Fruit fly (Drosophila melanogaster) whole organism, prepupa: ENCODE results near the gene Sirt7.
A peak's percentile ranks its signal among the peaks of the same experiment; 100 is the strongest.

Source experiments
- Blimp-1 ChIP-seq: fragments of 200-800 bp; sonication (Bioruptor generic); optimal IDR thresholded peaks from 3 replicates; lab custom pipeline; 2017; ENCODE audit warnings: missing biosample characterization, missing genetic modification characterization, mild to moderate bottlenecking, moderate library complexity, missing genetic modification reagents
- CG10669 ChIP-seq: fragments of 200-800 bp; sonication (Bioruptor generic); optimal IDR thresholded peaks from 3 replicates; lab custom pipeline; 2018; ENCODE audit warnings: missing biosample characterization, mild to moderate bottlenecking, missing genetic modification characterization, moderate library complexity
- CG11294 ChIP-seq: fragments of 200-800 bp; sonication (Bioruptor generic); IDR thresholded peaks from 2 replicates; pipeline ENCODE4 v1.3.6; 2022; ENCODE audit warnings: missing biosample characterization, missing genetic modification characterization
- CG11762 ChIP-seq: fragments of 200-800 bp; sonication (Bioruptor generic); optimal IDR thresholded peaks from 3 replicates; lab custom pipeline; 2016; ENCODE audit warnings: missing biosample characterization, missing genetic modification characterization; ENCODE audit not compliant: insufficient read depth
- CG15336 ChIP-seq: fragments of 200-800 bp; sonication (Bioruptor generic); IDR thresholded peaks from 2 replicates; pipeline ENCODE4 v1.3.6; 2022; ENCODE audit warnings: missing biosample characterization, missing genetic modification characterization
- CG16779 ChIP-seq: fragments of 200-800 bp; sonication (Bioruptor generic); optimal IDR thresholded peaks from 3 replicates; lab custom pipeline; 2017; ENCODE audit warnings: missing biosample characterization, mild to moderate bottlenecking, missing genetic modification characterization
- CG3032 ChIP-seq: fragments of 200-800 bp; optimal IDR thresholded peaks from 2 replicates; lab custom pipeline; 2019; ENCODE audit warnings: missing biosample characterization, mild to moderate bottlenecking, missing genetic modification characterization, moderate library complexity
- CG32006 ChIP-seq: fragments of 200-800 bp; sonication (Bioruptor generic); optimal IDR thresholded peaks from 3 replicates; lab custom pipeline; 2017; ENCODE audit warnings: missing biosample characterization, mild to moderate bottlenecking, missing genetic modification characterization
- CG3919 ChIP-seq: fragments of 200-800 bp; sonication (Bioruptor generic); optimal IDR thresholded peaks from 3 replicates; lab custom pipeline; 2016; ENCODE audit warnings: missing biosample characterization, missing genetic modification characterization
- CG4318 ChIP-seq: fragments of 200-800 bp; sonication (Bioruptor generic); optimal IDR thresholded peaks from 3 replicates; lab custom pipeline; 2017; ENCODE audit warnings: missing biosample characterization, mild to moderate bottlenecking, missing genetic modification characterization
- CG6276 ChIP-seq: fragments of 200-800 bp; sonication (Bioruptor generic); optimal IDR thresholded peaks from 2 replicates; lab custom pipeline; 2017; ENCODE audit warnings: missing biosample characterization, mild to moderate bottlenecking, missing genetic modification characterization
- CG6792 ChIP-seq: fragments of 200-800 bp; sonication (Bioruptor generic); optimal IDR thresholded peaks from 3 replicates; lab custom pipeline; 2016; ENCODE audit warnings: missing biosample characterization, missing genetic modification characterization
- CG6808 ChIP-seq: fragments of 200-800 bp; sonication (Bioruptor generic); optimal IDR thresholded peaks from 3 replicates; lab custom pipeline; 2017; ENCODE audit warnings: missing biosample characterization, missing genetic modification characterization, mild to moderate bottlenecking, moderate library complexity, missing genetic modification reagents
- CG6854 ChIP-seq: fragments of 200-800 bp; sonication (Bioruptor generic); optimal IDR thresholded peaks from 2 replicates; lab custom pipeline; 2017; ENCODE audit warnings: missing biosample characterization, mild to moderate bottlenecking, missing genetic modification characterization
- CG7368 ChIP-seq: fragments of 200-800 bp; sonication (Bioruptor generic); optimal IDR thresholded peaks from 3 replicates; lab custom pipeline; 2016; ENCODE audit warnings: missing biosample characterization, missing genetic modification characterization
- CG8119 ChIP-seq: fragments of 200-800 bp; sonication (Bioruptor generic); IDR thresholded peaks from 3 replicates; pipeline ENCODE4 v1.3.6; 2022; ENCODE audit warnings: missing biosample characterization, missing genetic modification characterization
- CG8319 ChIP-seq: fragments of 200-800 bp; sonication (Bioruptor generic); optimal IDR thresholded peaks from 3 replicates; lab custom pipeline; 2016; ENCODE audit warnings: missing biosample characterization, missing genetic modification characterization
- Eip78C ChIP-seq: fragments of 200-800 bp; sonication (Bioruptor generic); peaks from one replicate; lab custom pipeline; 2016; ENCODE audit warnings: missing biosample characterization, missing genetic modification characterization
- Eip93F ChIP-seq: fragments of 200-800 bp; sonication (Bioruptor generic); optimal IDR thresholded peaks from 2 replicates; lab custom pipeline; 2016; ENCODE audit warnings: missing biosample characterization, mild to moderate bottlenecking, missing genetic modification characterization
- Ets21C ChIP-seq: fragments of 200-800 bp; sonication (Bioruptor generic); optimal IDR thresholded peaks from 3 replicates; lab custom pipeline; 2016; ENCODE audit warnings: missing biosample characterization, missing genetic modification characterization
- Gug ChIP-seq: fragments of 200-800 bp; sonication (Bioruptor generic); IDR thresholded peaks from 2 replicates; pipeline ENCODE4 v1.3.6; 2022; ENCODE audit warnings: missing biosample characterization, missing genetic modification characterization
- Hr38 ChIP-seq: sonication (Bioruptor generic); optimal IDR thresholded peaks from 2 replicates; lab custom pipeline; 2016; ENCODE audit warnings: missing biosample characterization, missing genetic modification characterization
- Hr39 ChIP-seq: fragments of 200-800 bp; sonication (Bioruptor generic); optimal IDR thresholded peaks from 2 replicates; lab custom pipeline; 2016; ENCODE audit warnings: missing biosample characterization, missing genetic modification characterization
- Hr4 ChIP-seq: fragments of 200-800 bp; sonication (Bioruptor generic); optimal IDR thresholded peaks from 3 replicates; lab custom pipeline; 2016; ENCODE audit warnings: missing biosample characterization, missing genetic modification characterization
- Lpt ChIP-seq: fragments of 200-800 bp; sonication (Bioruptor generic); optimal IDR thresholded peaks from 3 replicates; lab custom pipeline; 2016; ENCODE audit warnings: missing biosample characterization, missing genetic modification characterization
- Met ChIP-seq: fragments of 200-800 bp; sonication (Bioruptor generic); optimal IDR thresholded peaks from 3 replicates; lab custom pipeline; 2016; ENCODE audit warnings: missing biosample characterization, missing genetic modification characterization
- OdsH ChIP-seq: fragments of 200-800 bp; sonication (Bioruptor generic); optimal IDR thresholded peaks from 3 replicates; lab custom pipeline; 2016; ENCODE audit warnings: missing biosample characterization, missing genetic modification characterization
- Smox ChIP-seq: fragments of 200-800 bp; sonication (Bioruptor generic); optimal IDR thresholded peaks from 3 replicates; lab custom pipeline; 2016; ENCODE audit warnings: missing biosample characterization, missing genetic modification characterization
- Sox14 ChIP-seq: fragments of 200-800 bp; sonication (Bioruptor generic); optimal IDR thresholded peaks from 3 replicates; lab custom pipeline; 2016; ENCODE audit warnings: missing biosample characterization, missing genetic modification characterization
- Sox15 ChIP-seq: fragments of 200-800 bp; sonication (Bioruptor generic); optimal IDR thresholded peaks from 3 replicates; lab custom pipeline; 2016; ENCODE audit warnings: missing biosample characterization, missing genetic modification characterization
- achi ChIP-seq: fragments of 200-800 bp; sonication (Bioruptor generic); optimal IDR thresholded peaks from 3 replicates; lab custom pipeline; 2016; ENCODE audit warnings: missing biosample characterization, missing genetic modification characterization
- acj6 ChIP-seq: fragments of 200-800 bp; sonication (Bioruptor generic); optimal IDR thresholded peaks from 3 replicates; lab custom pipeline; 2016; ENCODE audit warnings: missing biosample characterization, missing genetic modification characterization
- cyc ChIP-seq: fragments of 200-800 bp; sonication (Bioruptor generic); optimal IDR thresholded peaks from 3 replicates; lab custom pipeline; 2016; ENCODE audit warnings: missing biosample characterization, missing genetic modification characterization
- dac ChIP-seq: fragments of 200-800 bp; sonication (Bioruptor generic); optimal IDR thresholded peaks from 2 replicates; lab custom pipeline; 2017; ENCODE audit warnings: missing biosample characterization, mild to moderate bottlenecking, missing genetic modification characterization
- dsx ChIP-seq: fragments of 200-800 bp; optimal IDR thresholded peaks from 3 replicates; lab custom pipeline; 2019; ENCODE audit warnings: missing biosample characterization, mild to moderate bottlenecking, missing genetic modification characterization, moderate library complexity; ENCODE audit not compliant: poor library complexity, severe bottlenecking
- eg ChIP-seq: fragments of 200-800 bp; sonication (Bioruptor generic); IDR thresholded peaks from 3 replicates; pipeline ENCODE4 v1.3.6; 2022; ENCODE audit warnings: missing biosample characterization, missing genetic modification characterization
- esn ChIP-seq: fragments of 200-800 bp; sonication (Bioruptor generic); optimal IDR thresholded peaks from 2 replicates; lab custom pipeline; 2016; ENCODE audit warnings: missing biosample characterization, mild to moderate bottlenecking, missing genetic modification characterization, moderate library complexity
- fd59A ChIP-seq: fragments of 200-800 bp; sonication (Bioruptor generic); optimal IDR thresholded peaks from 2 replicates; lab custom pipeline; 2017; ENCODE audit warnings: missing biosample characterization, mild to moderate bottlenecking, missing genetic modification characterization, missing genetic modification reagents
- fd85E ChIP-seq: fragments of 200-800 bp; sonication (Bioruptor generic); optimal IDR thresholded peaks from 3 replicates; lab custom pipeline; 2016; ENCODE audit warnings: missing biosample characterization, missing genetic modification characterization
- fkh ChIP-seq: fragments of 200-800 bp; sonication (Bioruptor generic); optimal IDR thresholded peaks from 3 replicates; lab custom pipeline; 2017; ENCODE audit warnings: missing biosample characterization, mild to moderate bottlenecking, missing genetic modification characterization, moderate library complexity
- lz ChIP-seq: fragments of 200-800 bp; sonication (Bioruptor generic); optimal IDR thresholded peaks from 3 replicates; lab custom pipeline; 2016; ENCODE audit warnings: missing biosample characterization, missing genetic modification characterization
- pdm3 ChIP-seq: fragments of 200-800 bp; sonication (Bioruptor generic); optimal IDR thresholded peaks from 3 replicates; lab custom pipeline; 2016; ENCODE audit warnings: missing biosample characterization, missing genetic modification characterization
- salr ChIP-seq, 2 experiments: fragments of 200-800 bp; sonication (Bioruptor generic); optimal IDR thresholded peaks; 3 replicates each; lab custom pipeline; 2016 to 2018; ENCODE audit warnings: missing biosample characterization in 2 of 2, missing genetic modification characterization in 2 of 2, mild to moderate bottlenecking in 1 of 2
- spab ChIP-seq: fragments of 200-800 bp; sonication (Bioruptor generic); optimal IDR thresholded peaks from 2 replicates; lab custom pipeline; 2017; ENCODE audit warnings: missing biosample characterization, mild to moderate bottlenecking, missing genetic modification characterization, missing genetic modification reagents
- ss ChIP-seq, 2 experiments: fragments of 200-800 bp; sonication (Bioruptor generic); optimal IDR thresholded peaks; 2 replicates in 1 of 2; 3 replicates in 1 of 2; lab custom pipeline; 2017 to 2018; ENCODE audit warnings: mild to moderate bottlenecking in 2 of 2, missing biosample characterization in 2 of 2, missing genetic modification characterization in 2 of 2, moderate library complexity in 1 of 2
- svp ChIP-seq: fragments of 200-800 bp; sonication (Bioruptor generic); peaks from one replicate; lab custom pipeline; 2016; ENCODE audit warnings: missing biosample characterization, missing genetic modification characterization
- topi ChIP-seq: fragments of 200-800 bp; sonication (Bioruptor generic); optimal IDR thresholded peaks from 3 replicates; lab custom pipeline; 2016; ENCODE audit warnings: missing biosample characterization, missing genetic modification characterization

Sirt7 gene

DNA sequence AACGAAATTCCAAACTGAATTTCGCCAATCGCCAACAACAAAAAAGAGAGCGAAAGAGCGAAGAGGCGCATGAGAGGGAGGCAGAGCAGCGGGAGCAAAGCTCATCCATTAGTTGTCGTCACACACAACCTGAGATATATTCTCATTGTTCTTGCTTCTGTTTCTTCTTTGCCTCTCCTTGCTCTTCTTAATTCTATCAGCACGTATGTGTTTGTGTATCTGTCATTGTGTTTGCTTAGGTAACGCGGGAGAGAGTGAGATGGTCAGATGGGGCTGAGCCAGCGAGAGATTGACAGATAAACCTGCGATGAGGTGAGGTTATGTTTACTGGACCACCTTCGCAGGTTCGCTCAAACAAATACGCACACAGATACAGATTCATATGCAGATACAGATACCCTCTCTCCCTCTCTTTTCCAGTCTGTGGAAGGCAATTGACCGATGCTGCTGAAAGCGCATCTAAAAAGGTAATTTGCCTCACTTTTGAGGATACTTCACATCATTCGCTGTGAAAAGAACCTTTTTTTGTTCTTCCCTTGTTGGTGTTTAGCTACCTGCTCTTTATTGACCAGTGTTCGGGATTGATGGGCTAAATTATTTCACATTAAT, 18.4 kb downstream of the Sirt7 start (continued):
- TF ChIP-seq CG3919 (GFP tag; lab: Kevin White, UChicago) (peak; percentile 28), dac (GFP tag; lab: Kevin White, UChicago) (no peak), Hr4 (no peak), Lpt (GFP tag; lab: Kevin White, UChicago) (peak; percentile 1), CG11294 (GFP tag; lab: Robert Waterston, UW) (no peak), Sox14 (GFP tag; lab: Kevin White, UChicago) (peak; percentile 56), CG10669 (GFP tag; lab: Kevin White, UChicago) (peak; percentile 19), CG15336 (peak; percentile 35; the same call in 1 of the 2 replicates), CG6792 (no peak), CG4318 (GFP tag; lab: Kevin White, UChicago) (no peak), dsx (peak; percentile 57), esn (GFP tag; lab: Kevin White, UChicago) (peak; percentile 27), Sox15 (GFP tag; lab: Kevin White, UChicago) (no peak), CG32006 (no peak), Gug (no peak), topi (GFP tag; lab: Kevin White, UChicago) (peak; percentile 7), cyc (GFP tag; lab: Kevin White, UChicago) (no peak), CG6854 (GFP tag; lab: Kevin White, UChicago) (peak; percentile 68), Ets21C (GFP tag; lab: Kevin White, UChicago) (no peak), fkh (peak; percentile 88), ss (GFP tag; optimal IDR thresholded peaks at IDR 0.05; lab: Kevin White, UChicago) (peak; percentile 52 to 58), Met (GFP tag; lab: Kevin White, UChicago) (no peak)

DNA sequence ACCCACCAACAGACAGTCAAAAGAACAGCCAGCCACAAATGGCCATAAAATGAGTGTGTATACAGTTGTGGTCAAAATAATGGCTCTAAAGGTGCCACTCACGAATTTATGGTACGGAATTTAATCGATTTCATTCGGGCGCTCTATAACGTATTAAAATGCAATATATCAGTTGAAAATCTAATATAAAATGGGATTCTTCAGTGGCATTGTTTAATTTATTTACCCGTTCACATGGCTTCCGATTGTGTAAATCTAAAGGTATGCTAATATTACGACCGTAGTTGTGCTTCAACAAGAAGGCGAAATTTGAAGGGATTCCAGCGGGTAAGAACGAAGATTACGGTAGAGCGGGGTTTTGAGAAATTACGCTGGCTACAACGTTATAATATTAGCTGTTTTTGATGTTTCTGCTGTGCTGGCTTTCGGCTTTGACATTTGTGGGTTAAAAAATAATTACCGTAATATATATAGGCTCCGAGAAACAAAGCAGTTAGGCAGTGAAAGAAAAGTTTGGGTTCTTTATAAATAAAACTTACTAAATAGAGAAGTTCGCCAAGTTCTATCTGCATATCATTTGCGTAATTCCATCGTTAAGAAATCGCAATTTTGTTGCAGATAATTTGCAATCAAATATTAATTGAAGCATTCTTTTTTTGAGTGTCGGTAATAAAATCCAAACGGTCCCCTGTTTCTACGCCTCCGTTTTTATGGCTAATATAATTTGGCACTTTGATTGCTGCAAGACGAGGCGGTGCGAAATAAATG, 20.1 kb downstream of the Sirt7 start:
- TF ChIP-seq CG6808 (GFP tag; lab: Kevin White, UChicago): peak; percentile 7
- TF ChIP-seq CG8319 (GFP tag; lab: Kevin White, UChicago): no peak
- TF ChIP-seq spab (GFP tag; lab: Kevin White, UChicago): peak; percentile 25
- TF ChIP-seq lz (GFP tag; lab: Kevin White, UChicago): peak; percentile 42
- no peak for TF ChIP-seq salr (GFP tag; optimal IDR thresholded peaks at IDR 0.05; lab: Kevin White, UChicago)
- no peak for TF ChIP-seq dac (GFP tag; lab: Kevin White, UChicago)
- TF ChIP-seq Met (GFP tag; lab: Kevin White, UChicago): peak; percentile 71
- TF ChIP-seq Smox (GFP tag; lab: Kevin White, UChicago): peak; percentile 38
- 0 out of 2 replicates have a peak, but pooled peaks have one; percentile 18 for TF ChIP-seq CG15336
- TF ChIP-seq Sox15 (GFP tag; lab: Kevin White, UChicago): no peak
- TF ChIP-seq esn (GFP tag; lab: Kevin White, UChicago): peak; percentile 65
- no peak for TF ChIP-seq CG16779
- peak; percentile 80 for TF ChIP-seq Eip78C
- TF ChIP-seq CG6854 (GFP tag; lab: Kevin White, UChicago): peak; percentile 41
- TF ChIP-seq fd85E (GFP tag; lab: Kevin White, UChicago): no peak
- TF ChIP-seq achi (GFP tag; lab: Kevin White, UChicago): no peak
- TF ChIP-seq OdsH (GFP tag; lab: Kevin White, UChicago): no peak
- TF ChIP-seq CG11762: no peak
- TF ChIP-seq fkh: no peak
- TF ChIP-seq acj6: peak; percentile 8
- no peak for TF ChIP-seq CG8119
- TF ChIP-seq Ets21C (GFP tag; lab: Kevin White, UChicago): peak; percentile 9
- peak; percentile 8 for TF ChIP-seq CG6276 (GFP tag; lab: Kevin White, UChicago)
- no peak for TF ChIP-seq Blimp-1 (GFP tag; lab: Kevin White, UChicago)
- TF ChIP-seq CG7368: no peak
- TF ChIP-seq pdm3 (GFP tag; lab: Kevin White, UChicago): no peak
- peak; percentile 15 for TF ChIP-seq fd59A
- TF ChIP-seq svp: peak; percentile 84
- TF ChIP-seq Eip93F (GFP tag; lab: Kevin White, UChicago): no peak
- TF ChIP-seq Hr39 (GFP tag; lab: Kevin White, UChicago): peak; percentile 66
- no peak for TF ChIP-seq CG6792
- peak; percentile 29; the same call in 1 of the 3 replicates for TF ChIP-seq eg
- peak; percentile 50 for TF ChIP-seq topi (GFP tag; lab: Kevin White, UChicago)
- peak; percentile 25 for TF ChIP-seq Sox14 (GFP tag; lab: Kevin White, UChicago)
- no peak for TF ChIP-seq Hr38 (GFP tag; lab: Kevin White, UChicago)
- peak; percentile 24 for TF ChIP-seq CG3032
